Fruit fly (Drosophila melanogaster) whole organism, embryonic: ENCODE measurements around the gene CG11342.

Experiments
- Abd-B ChIP-seq: fragments of 200-800 bp; sonication (Bioruptor generic); optimal IDR thresholded peaks from 2 replicates; lab custom pipeline; 2018; ENCODE audit warnings: missing biosample characterization, mild to moderate bottlenecking, missing genetic modification characterization, moderate library complexity
- Atf3 ChIP-seq: fragments of 200-800 bp; sonication (Bioruptor generic); optimal IDR thresholded peaks from 3 replicates; lab custom pipeline; 2016; ENCODE audit warnings: missing biosample characterization, missing genetic modification characterization
- CG10979 ChIP-seq: fragments of 200-800 bp; sonication (Bioruptor generic); optimal IDR thresholded peaks from 2 replicates; lab custom pipeline; 2018; ENCODE audit warnings: missing biosample characterization, mild to moderate bottlenecking, missing genetic modification characterization, moderate library complexity
- CG12104 ChIP-seq: fragments of 200-800 bp; sonication (Bioruptor generic); optimal IDR thresholded peaks from 3 replicates; lab custom pipeline; 2016; ENCODE audit warnings: missing biosample characterization, missing genetic modification characterization
- CG13894 ChIP-seq: fragments of 200-800 bp; sonication (Bioruptor generic); optimal IDR thresholded peaks from 3 replicates; lab custom pipeline; 2018; ENCODE audit warnings: missing biosample characterization, mild to moderate bottlenecking, missing genetic modification characterization, moderate library complexity
- CG1647 ChIP-seq: fragments of 200-800 bp; sonication (Bioruptor generic); optimal IDR thresholded peaks from 3 replicates; lab custom pipeline; 2016; ENCODE audit warnings: missing biosample characterization, missing genetic modification characterization
- CG17361 ChIP-seq: fragments of 200-800 bp; sonication (Bioruptor generic); IDR thresholded peaks from 3 replicates; pipeline ENCODE4 v1.3.6; 2022; ENCODE audit warnings: missing biosample characterization, missing genetic modification characterization
- CG18262 ChIP-seq: fragments of 200-800 bp; optimal IDR thresholded peaks from 3 replicates; lab custom pipeline; 2019; ENCODE audit warnings: missing biosample characterization, mild to moderate bottlenecking, missing genetic modification characterization, moderate library complexity
- CG2116 ChIP-seq: fragments of 200-800 bp; sonication (Bioruptor generic); optimal IDR thresholded peaks from 3 replicates; lab custom pipeline; 2018; ENCODE audit warnings: missing biosample characterization, mild to moderate bottlenecking, missing genetic modification characterization
- CG2199 ChIP-seq: fragments of 200-800 bp; sonication (Bioruptor generic); IDR thresholded peaks from 3 replicates; pipeline ENCODE4 v1.3.6; 2022; ENCODE audit warnings: missing biosample characterization, missing genetic modification characterization
- CG2678 ChIP-seq: fragments of 200-800 bp; sonication (Bioruptor generic); optimal IDR thresholded peaks from 3 replicates; lab custom pipeline; 2019; ENCODE audit warnings: missing biosample characterization, mild to moderate bottlenecking, missing genetic modification characterization, moderate library complexity
- CG3065 ChIP-seq: fragments of 200-800 bp; sonication (Bioruptor generic); optimal IDR thresholded peaks from 2 replicates; lab custom pipeline; 2016; ENCODE audit warnings: missing biosample characterization, missing genetic modification characterization
- CG3281 ChIP-seq: fragments of 200-800 bp; sonication (Bioruptor generic); optimal IDR thresholded peaks from 3 replicates; lab custom pipeline; 2017; ENCODE audit warnings: missing biosample characterization, mild to moderate bottlenecking, missing genetic modification characterization
- CG42726 ChIP-seq: fragments of 200-800 bp; sonication (Bioruptor generic); IDR thresholded peaks from 2 replicates; pipeline ENCODE4 v1.3.6; 2022; ENCODE audit warnings: missing biosample characterization, missing genetic modification characterization; ENCODE audit not compliant: partially characterized antibody
- CG7271 ChIP-seq: fragments of 200-800 bp; sonication (Bioruptor generic); optimal IDR thresholded peaks from 2 replicates; lab custom pipeline; 2018; ENCODE audit warnings: missing biosample characterization, mild to moderate bottlenecking, missing genetic modification characterization, moderate library complexity
- CG7556 ChIP-seq: fragments of 200-800 bp; sonication (Bioruptor generic); optimal IDR thresholded peaks from 2 replicates; lab custom pipeline; 2017; ENCODE audit warnings: missing biosample characterization, mild to moderate bottlenecking, missing genetic modification characterization
- CG8359 ChIP-seq: fragments of 200-800 bp; sonication (Bioruptor generic); optimal IDR thresholded peaks from 2 replicates; lab custom pipeline; 2017; ENCODE audit warnings: missing biosample characterization, mild to moderate bottlenecking, missing genetic modification characterization, borderline replicate concordance
- CG9437 ChIP-seq: fragments of 200-800 bp; sonication (Bioruptor generic); optimal IDR thresholded peaks from 2 replicates; lab custom pipeline; 2018; ENCODE audit warnings: missing biosample characterization, mild to moderate bottlenecking, missing genetic modification characterization
- CkIIα-i1 ChIP-seq: fragments of 200-800 bp; sonication (Bioruptor generic); IDR thresholded peaks from 2 replicates; pipeline ENCODE4 v1.3.6; 2022; ENCODE audit warnings: missing biosample characterization, missing genetic modification characterization
- Doc2 ChIP-seq: fragments of 200-800 bp; sonication (Bioruptor generic); IDR thresholded peaks from 2 replicates; pipeline ENCODE4 v1.3.6; 2022; ENCODE audit warnings: missing biosample characterization, missing genetic modification characterization
- Drgx ChIP-seq: fragments of 200-800 bp; sonication (Bioruptor generic); IDR thresholded peaks from 2 replicates; pipeline ENCODE4 v1.3.6; 2022; ENCODE audit warnings: missing biosample characterization, missing genetic modification characterization
- ERR ChIP-seq: fragments of 200-800 bp; sonication (Bioruptor generic); optimal IDR thresholded peaks from 2 replicates; lab custom pipeline; 2016; ENCODE audit warnings: missing biosample characterization, missing genetic modification characterization
- Hand ChIP-seq: fragments of 200-800 bp; sonication (Bioruptor generic); optimal IDR thresholded peaks from 2 replicates; lab custom pipeline; 2017; ENCODE audit warnings: mild to moderate bottlenecking, missing biosample characterization, missing genetic modification reagents, missing genetic modification characterization
- HmgD ChIP-seq: fragments of 200-800 bp; sonication (Bioruptor generic); optimal IDR thresholded peaks from 3 replicates; lab custom pipeline; 2016; ENCODE audit warnings: missing biosample characterization, missing genetic modification characterization
- Mad ChIP-seq: fragments of 200-800 bp; sonication (Bioruptor generic); optimal IDR thresholded peaks from 2 replicates; lab custom pipeline; 2016; ENCODE audit warnings: missing biosample characterization, missing genetic modification characterization
- Med ChIP-seq: fragments of 200-800 bp; sonication (Bioruptor generic); peaks from one replicate; lab custom pipeline; 2016; ENCODE audit warnings: missing biosample characterization, missing genetic modification characterization, mild to moderate bottlenecking, inconsistent platforms, moderate library complexity
- ara ChIP-seq: fragments of 200-800 bp; sonication (Bioruptor generic); IDR thresholded peaks from 2 replicates; pipeline ENCODE4 v1.3.6; 2022; ENCODE audit warnings: missing biosample characterization, missing genetic modification characterization
- bigmax ChIP-seq: fragments of 200-800 bp; sonication (Bioruptor generic); optimal IDR thresholded peaks from 2 replicates; lab custom pipeline; 2018; ENCODE audit warnings: missing biosample characterization, mild to moderate bottlenecking, missing genetic modification characterization
- dmrt99B ChIP-seq: fragments of 200-800 bp; sonication (Bioruptor generic); optimal IDR thresholded peaks from 2 replicates; lab custom pipeline; 2018; ENCODE audit warnings: missing biosample characterization, mild to moderate bottlenecking, missing genetic modification characterization, moderate library complexity
- dpn ChIP-seq, 2 experiments: fragments of 200-800 bp; sonication (Bioruptor generic); optimal IDR thresholded peaks; 3 replicates each; lab custom pipeline; 2016; ENCODE audit warnings: missing biosample characterization in 2 of 2, missing genetic modification characterization in 2 of 2
- emc ChIP-seq: fragments of 200-800 bp; sonication (Bioruptor generic); optimal IDR thresholded peaks from 2 replicates; lab custom pipeline; 2016; ENCODE audit warnings: missing biosample characterization, missing genetic modification characterization
- ftz-f1 ChIP-seq: fragments of 200-800 bp; sonication (Bioruptor generic); optimal IDR thresholded peaks from 2 replicates; lab custom pipeline; 2016; ENCODE audit warnings: missing biosample characterization, missing genetic modification characterization
- gfzf ChIP-seq: fragments of 200-800 bp; sonication (Bioruptor generic); optimal IDR thresholded peaks from 2 replicates; lab custom pipeline; 2016; ENCODE audit warnings: missing biosample characterization, mild to moderate bottlenecking, missing genetic modification characterization, moderate library complexity
- her ChIP-seq: fragments of 200-800 bp; sonication (Bioruptor generic); optimal IDR thresholded peaks from 2 replicates; lab custom pipeline; 2016; ENCODE audit warnings: missing biosample characterization, missing genetic modification characterization
- insv ChIP-seq, 2 experiments: fragments of 200-800 bp; sonication (Bioruptor generic); optimal IDR thresholded peaks; 3 replicates each; lab custom pipeline; 2016 to 2018; ENCODE audit warnings: missing biosample characterization in 2 of 2, missing genetic modification characterization in 2 of 2
- jigr1 ChIP-seq: fragments of 200-800 bp; sonication (Bioruptor generic); IDR thresholded peaks from 3 replicates; pipeline ENCODE4 v1.3.6; 2022; ENCODE audit warnings: missing biosample characterization, missing genetic modification characterization
- lbe ChIP-seq: fragments of 200-800 bp; sonication (Bioruptor generic); optimal IDR thresholded peaks from 2 replicates; lab custom pipeline; 2016; ENCODE audit warnings: missing biosample characterization, mild to moderate bottlenecking, missing genetic modification characterization
- lola ChIP-seq, 3 experiments: fragments of >200 bp in 2 of 3; fragments of 200-800 bp in 1 of 3; sonication (Bioruptor generic) in 1 of 3; optimal IDR thresholded peaks; 2 replicates each; lab custom pipeline; 2017 to 2019; ENCODE audit warnings: missing biosample characterization in 3 of 3, missing genetic modification characterization in 3 of 3, mild to moderate bottlenecking in 1 of 3, moderate library complexity in 1 of 3
- mam ChIP-seq: fragments of 200-800 bp; sonication (Bioruptor generic); optimal IDR thresholded peaks from 3 replicates; lab custom pipeline; 2016; ENCODE audit warnings: missing biosample characterization, missing genetic modification characterization
- nerfin-2 ChIP-seq: fragments of 200-800 bp; sonication (Bioruptor generic); IDR thresholded peaks from 2 replicates; pipeline ENCODE4 v1.3.6; 2022; ENCODE audit warnings: missing biosample characterization, missing genetic modification characterization; ENCODE audit not compliant: partially characterized antibody
- org-1 ChIP-seq: fragments of 200-800 bp; sonication (Bioruptor generic); optimal IDR thresholded peaks from 2 replicates; lab custom pipeline; 2017; ENCODE audit warnings: missing biosample characterization, missing genetic modification characterization
- prd ChIP-seq, 3 experiments: fragments of >200 bp in 2 of 3; fragments of 200-800 bp in 1 of 3; sonication (Bioruptor generic) in 1 of 3; optimal IDR thresholded peaks in 2 of 3; IDR thresholded peaks in 1 of 3; 2 replicates in 2 of 3; 3 replicates in 1 of 3; pipeline versions ENCODE4 v1.3.6 to Lab custom; 2017 to 2022; ENCODE audit warnings: missing biosample characterization in 1 of 3, missing genetic modification characterization in 1 of 3
- ranshi ChIP-seq: fragments of 200-800 bp; sonication (Bioruptor generic); IDR thresholded peaks from 2 replicates; pipeline ENCODE4 v1.3.6; 2022; ENCODE audit warnings: missing biosample characterization, missing genetic modification characterization
- sim ChIP-seq: fragments of 200-800 bp; sonication (Bioruptor generic); IDR thresholded peaks from 2 replicates; pipeline ENCODE4 v1.3.6; 2022; ENCODE audit warnings: missing biosample characterization, missing genetic modification characterization
- so ChIP-seq: fragments of 200-800 bp; sonication (Bioruptor generic); IDR thresholded peaks from 3 replicates; pipeline ENCODE4 v1.3.6; 2022; ENCODE audit warnings: missing biosample characterization, missing genetic modification characterization
- sob ChIP-seq: fragments of 200-800 bp; sonication (Bioruptor generic); IDR thresholded peaks from 2 replicates; pipeline ENCODE4 v1.3.6; 2022; ENCODE audit warnings: missing biosample characterization, missing genetic modification characterization
- tio ChIP-seq: fragments of 200-800 bp; sonication (Bioruptor generic); optimal IDR thresholded peaks from 2 replicates; lab custom pipeline; 2017; ENCODE audit warnings: missing biosample characterization, missing genetic modification characterization, inconsistent platforms
- tx ChIP-seq: fragments of 200-800 bp; sonication (Bioruptor generic); optimal IDR thresholded peaks from 2 replicates; lab custom pipeline; 2016; ENCODE audit warnings: missing biosample characterization, missing genetic modification characterization
- zen2 ChIP-seq: fragments of 200-800 bp; sonication (Bioruptor generic); IDR thresholded peaks from 3 replicates; pipeline ENCODE4 v1.3.6; 2022; ENCODE audit warnings: missing biosample characterization, missing genetic modification characterization; ENCODE audit not compliant: partially characterized antibody

CG11342 gene

dm6 chr3L:4354898-4355627 is 12.2 kb downstream of the CG11342 start (continued):
- no peak for TF ChIP-seq dpn (GFP tag; optimal IDR thresholded peaks at IDR 0.05; lab: Kevin White, UChicago)
- no peak for TF ChIP-seq sob (GFP tag; lab: Robert Waterston, UW)
- peak; percentile 33 for TF ChIP-seq dmrt99B (tag; lab: Kevin White, UChicago)
- no peak for TF ChIP-seq Abd-B (GFP tag; lab: Kevin White, UChicago)
- no peak for TF ChIP-seq Mad (GFP tag; lab: Kevin White, UChicago)
- no peak for TF ChIP-seq prd (optimal IDR thresholded peaks at IDR 0.05; lab: Kevin White, UChicago)
- no peak for TF ChIP-seq prd (GFP tag; IDR thresholded peaks at IDR 0.05; lab: Robert Waterston, UW)
- no peak for TF ChIP-seq CG2116 (GFP tag; lab: Kevin White, UChicago)
- peak; percentile 28 for TF ChIP-seq Med (GFP tag; lab: Kevin White, UChicago)
- TF ChIP-seq insv (GFP tag; optimal IDR thresholded peaks at IDR 0.05; lab: Kevin White, UChicago) = no peak
- no peak for TF ChIP-seq CG1647 (GFP tag; lab: Kevin White, UChicago)
- no peak for TF ChIP-seq jigr1 (GFP tag; lab: Robert Waterston, UW)
- TF ChIP-seq CG2678 = peak; percentile 65
- TF ChIP-seq Drgx (GFP tag; lab: Robert Waterston, UW) = no peak
- TF ChIP-seq zen2 = no peak
- no peak for TF ChIP-seq ftz-f1 (GFP tag; lab: Kevin White, UChicago)
- TF ChIP-seq nerfin-2 = no peak
- TF ChIP-seq sim (GFP tag; lab: Robert Waterston, UW) = no peak
- peak in 1 of 3 experiments; percentile 51 for TF ChIP-seq lola (GFP tag; optimal IDR thresholded peaks at IDR 0.05; lab: Kevin White, UChicago)
- TF ChIP-seq tx = no peak
- no peak for TF ChIP-seq CG7271 (tag; lab: Kevin White, UChicago)
- TF ChIP-seq ERR = no peak
- no peak for TF ChIP-seq lbe
- no peak for TF ChIP-seq bigmax (GFP tag; lab: Kevin White, UChicago)
- no peak for TF ChIP-seq CG2199 (GFP tag; lab: Robert Waterston, UW)
- peak; percentile 24 for TF ChIP-seq tio
- peak; percentile 56 for TF ChIP-seq CG10979
- TF ChIP-seq CG12104 (GFP tag; lab: Kevin White, UChicago) = no peak
- no peak for TF ChIP-seq CkIIα-i1
- TF ChIP-seq HmgD (GFP tag; lab: Kevin White, UChicago) = no peak
- TF ChIP-seq gfzf (GFP tag; lab: Kevin White, UChicago) = no peak
- no peak for TF ChIP-seq mam (GFP tag; lab: Kevin White, UChicago)
- peak; percentile 37 for TF ChIP-seq CG7556 (GFP tag; lab: Kevin White, UChicago)
- TF ChIP-seq emc (GFP tag; lab: Kevin White, UChicago) = no peak
- peak; percentile 12 for TF ChIP-seq Hand
- TF ChIP-seq ranshi (GFP tag; lab: Robert Waterston, UW) = no peak
- no peak for TF ChIP-seq CG3065 (GFP tag; lab: Kevin White, UChicago)
- TF ChIP-seq CG9437 (GFP tag; lab: Kevin White, UChicago) = peak; percentile 1
- no peak for TF ChIP-seq org-1 (GFP tag; lab: Kevin White, UChicago)
- peak; percentile 53 for TF ChIP-seq CG3281 (GFP tag; lab: Kevin White, UChicago)
- TF ChIP-seq her (GFP tag; lab: Kevin White, UChicago) = no peak
- TF ChIP-seq Doc2 (GFP tag; lab: Robert Waterston, UW) = no peak
- peak; percentile 69; the same call in 1 of the 3 replicates for TF ChIP-seq CG17361 (GFP tag; lab: Robert Waterston, UW)
- TF ChIP-seq CG13894 = no peak
- TF ChIP-seq Atf3 (GFP tag; lab: Kevin White, UChicago) = no peak
- TF ChIP-seq so (GFP tag; lab: Robert Waterston, UW) = no peak
- no peak for TF ChIP-seq ara (GFP tag; lab: Robert Waterston, UW)
- peak; percentile 57 for TF ChIP-seq CG18262 (tag; lab: Kevin White, UChicago)
- TF ChIP-seq CG42726 (GFP tag; lab: Robert Waterston, UW) = no peak
- no peak for TF ChIP-seq CG8359 (GFP tag; lab: Kevin White, UChicago)
